Worm (Caenorhabditis elegans) whole organism, L3 larva: ENCODE measurements around the gene atf-4.

Source experiments
- R02D3.7 ChIP-seq: fragments of 150-350 bp; optimal IDR thresholded peaks from 2 replicates; lab custom pipeline; 2014; ENCODE audit warnings: missing biosample characterization, missing genetic modification characterization
- ZK546.5 ChIP-seq: sonication (generic microtip); optimal IDR thresholded peaks from 2 replicates; lab custom pipeline; 2017; ENCODE audit warnings: missing biosample characterization, missing genetic modification characterization
- aly-2 ChIP-seq: fragments of 150-350 bp; optimal IDR thresholded peaks from 2 replicates; lab custom pipeline; 2014; ENCODE audit warnings: missing biosample characterization, missing genetic modification characterization
- ama-1 ChIP-seq: fragments of 150-350 bp; optimal IDR thresholded peaks from 2 replicates; lab custom pipeline; 2018
- ceh-16 ChIP-seq: sonication (generic microtip); optimal IDR thresholded peaks from 2 replicates; lab custom pipeline; 2017; ENCODE audit warnings: missing biosample characterization, missing genetic modification characterization
- ceh-28 ChIP-seq: fragments of 150-350 bp; optimal IDR thresholded peaks from 2 replicates; lab custom pipeline; 2014; ENCODE audit warnings: missing biosample characterization, missing genetic modification reagents, missing genetic modification characterization
- ceh-82 ChIP-seq: fragments of 150-350 bp; optimal IDR thresholded peaks from 2 replicates; lab custom pipeline; 2014; ENCODE audit warnings: missing biosample characterization, missing genetic modification characterization
- ceh-9 ChIP-seq: sonication (generic microtip); optimal IDR thresholded peaks from 2 replicates; lab custom pipeline; 2018; ENCODE audit warnings: missing biosample characterization, missing genetic modification characterization
- daf-12 ChIP-seq: fragments of 150-350 bp; optimal IDR thresholded peaks from 2 replicates; lab custom pipeline; 2014; ENCODE audit warnings: missing biosample characterization, missing genetic modification reagents, missing genetic modification characterization
- egl-27 ChIP-seq: sonication (generic microtip); optimal IDR thresholded peaks from 4 replicates; lab custom pipeline; 2017; ENCODE audit warnings: missing biosample characterization, missing genetic modification reagents, missing genetic modification characterization
- egl-5 ChIP-seq: fragments of 150-350 bp; optimal IDR thresholded peaks from 2 replicates; lab custom pipeline; 2017; ENCODE audit warnings: missing biosample characterization, missing genetic modification reagents, missing genetic modification characterization, inconsistent platforms
- elt-1 ChIP-seq: fragments of 150-350 bp; optimal IDR thresholded peaks from 2 replicates; lab custom pipeline; 2014; ENCODE audit warnings: missing biosample characterization, missing genetic modification characterization
- elt-2 ChIP-seq: sonication (generic microtip); optimal IDR thresholded peaks from 2 replicates; lab custom pipeline; 2016; ENCODE audit warnings: missing genetic modification reagents, mild to moderate bottlenecking, missing genetic modification characterization, missing compliant biosample characterization
- elt-3 ChIP-seq, 3 experiments: fragments of 150-350 bp in 1 of 3; sonication (generic microtip) in 2 of 3; optimal IDR thresholded peaks; 2 replicates in 2 of 3; 4 replicates in 1 of 3; lab custom pipeline; 2014 to 2017; ENCODE audit warnings: missing biosample characterization in 3 of 3, missing genetic modification characterization in 3 of 3
- eor-1 ChIP-seq, 2 experiments: fragments of 150-350 bp; optimal IDR thresholded peaks; 2 replicates each; lab custom pipeline; 2014 to 2018; ENCODE audit warnings: missing biosample characterization in 2 of 2, missing genetic modification characterization in 2 of 2
- fkh-10 ChIP-seq: sonication (generic microtip); optimal IDR thresholded peaks from 2 replicates; lab custom pipeline; 2017; ENCODE audit warnings: missing biosample characterization, missing genetic modification reagents, missing genetic modification characterization
- fkh-2 ChIP-seq: fragments of 150-350 bp; optimal IDR thresholded peaks from 2 replicates; lab custom pipeline; 2014; ENCODE audit warnings: missing biosample characterization, missing genetic modification reagents, missing genetic modification characterization
- fos-1 ChIP-seq: fragments of 150-350 bp; optimal IDR thresholded peaks from 2 replicates; lab custom pipeline; 2014; ENCODE audit warnings: missing biosample characterization, missing genetic modification characterization
- hmg-11 ChIP-seq: sonication (generic microtip); optimal IDR thresholded peaks from 2 replicates; lab custom pipeline; 2016; ENCODE audit warnings: missing genetic modification characterization, missing compliant biosample characterization
- jun-1 ChIP-seq: fragments of 150-350 bp; optimal IDR thresholded peaks from 2 replicates; lab custom pipeline; 2014; ENCODE audit warnings: missing biosample characterization, missing genetic modification reagents, missing genetic modification characterization
- lin-15B ChIP-seq: fragments of 150-350 bp; optimal IDR thresholded peaks from 2 replicates; lab custom pipeline; 2014; ENCODE audit warnings: missing biosample characterization, missing genetic modification characterization
- lin-39 ChIP-seq: fragments of 150-350 bp; optimal IDR thresholded peaks from 2 replicates; lab custom pipeline; 2018; ENCODE audit warnings: missing biosample characterization, missing genetic modification reagents, missing genetic modification characterization
- lsy-12 ChIP-seq: sonication (generic microtip); optimal IDR thresholded peaks from 2 replicates; lab custom pipeline; 2016; ENCODE audit warnings: mild to moderate bottlenecking, missing genetic modification characterization, missing compliant biosample characterization
- mdl-1 ChIP-seq: fragments of 150-350 bp; optimal IDR thresholded peaks from 2 replicates; lab custom pipeline; 2014; ENCODE audit warnings: missing biosample characterization, missing genetic modification characterization
- mml-1 ChIP-seq: fragments of 150-350 bp; sonication (generic microtip); optimal IDR thresholded peaks from 3 replicates; lab custom pipeline; 2014; ENCODE audit warnings: missing biosample characterization, missing genetic modification characterization
- nfya-1 ChIP-seq: sonication (generic microtip); optimal IDR thresholded peaks from 2 replicates; lab custom pipeline; 2017; ENCODE audit warnings: missing genetic modification characterization, mild to moderate bottlenecking, missing compliant biosample characterization, antibody characterized with exemption, moderate library complexity; ENCODE audit not compliant: insufficient read depth
- nhr-11 ChIP-seq: fragments of 150-350 bp; optimal IDR thresholded peaks from 2 replicates; lab custom pipeline; 2014; ENCODE audit warnings: missing biosample characterization, missing genetic modification characterization
- nhr-12 ChIP-seq: fragments of 150-350 bp; optimal IDR thresholded peaks from 2 replicates; lab custom pipeline; 2014; ENCODE audit warnings: missing biosample characterization, missing genetic modification characterization
- nhr-23 ChIP-seq: fragments of 150-350 bp; optimal IDR thresholded peaks from 2 replicates; lab custom pipeline; 2014; ENCODE audit warnings: missing biosample characterization, missing genetic modification reagents, missing genetic modification characterization
- nhr-237 ChIP-seq: fragments of 150-350 bp; optimal IDR thresholded peaks from 2 replicates; lab custom pipeline; 2014; ENCODE audit warnings: missing biosample characterization, missing genetic modification characterization
- nhr-25 ChIP-seq: sonication (generic microtip); optimal IDR thresholded peaks from 2 replicates; lab custom pipeline; 2017; ENCODE audit warnings: missing biosample characterization, missing genetic modification characterization
- nhr-28 ChIP-seq: fragments of 150-350 bp; optimal IDR thresholded peaks from 2 replicates; lab custom pipeline; 2014; ENCODE audit warnings: missing biosample characterization, missing genetic modification characterization
- nhr-43 ChIP-seq: sonication (generic microtip); optimal IDR thresholded peaks from 2 replicates; lab custom pipeline; 2016; ENCODE audit warnings: mild to moderate bottlenecking, missing genetic modification characterization, missing compliant biosample characterization; ENCODE audit not compliant: poor library complexity, severe bottlenecking
- nhr-67 ChIP-seq: fragments of 150-350 bp; optimal IDR thresholded peaks from 2 replicates; lab custom pipeline; 2014; ENCODE audit warnings: missing biosample characterization, missing genetic modification characterization
- nhr-76 ChIP-seq: fragments of 150-350 bp; sonication (generic microtip); optimal IDR thresholded peaks from 5 replicates; lab custom pipeline; 2014; ENCODE audit warnings: missing biosample characterization, missing genetic modification characterization
- nhr-77 ChIP-seq: fragments of 150-350 bp; optimal IDR thresholded peaks from 2 replicates; lab custom pipeline; 2014; ENCODE audit warnings: missing biosample characterization, missing genetic modification characterization
- pha-4 ChIP-seq: fragments of 150-350 bp; optimal IDR thresholded peaks from 2 replicates; lab custom pipeline; 2014; ENCODE audit warnings: missing biosample characterization, missing genetic modification reagents, missing genetic modification characterization
- pqm-1 ChIP-seq: fragments of 150-350 bp; optimal IDR thresholded peaks from 2 replicates; lab custom pipeline; 2017; ENCODE audit warnings: missing biosample characterization, missing genetic modification characterization, inconsistent platforms
- sea-2 ChIP-seq: fragments of 150-350 bp; sonication (generic microtip); optimal IDR thresholded peaks from 4 replicates; lab custom pipeline; 2014; ENCODE audit warnings: missing biosample characterization, missing genetic modification reagents, missing genetic modification characterization
- skn-1 ChIP-seq: fragments of 150-350 bp; optimal IDR thresholded peaks from 2 replicates; lab custom pipeline; 2014; ENCODE audit warnings: missing biosample characterization, missing genetic modification characterization
- snpc-4 ChIP-seq: fragments of 150-350 bp; optimal IDR thresholded peaks from 2 replicates; lab custom pipeline; 2014; ENCODE audit warnings: missing biosample characterization, missing genetic modification characterization
- tbx-2 ChIP-seq: sonication (generic microtip); optimal IDR thresholded peaks from 2 replicates; lab custom pipeline; 2016; ENCODE audit warnings: mild to moderate bottlenecking, missing genetic modification characterization, missing compliant biosample characterization
- unc-39 ChIP-seq: sonication (generic microtip); optimal IDR thresholded peaks from 4 replicates; lab custom pipeline; 2017; ENCODE audit warnings: missing biosample characterization, missing genetic modification characterization
- unc-62 ChIP-seq: fragments of 150-350 bp; sonication (generic microtip); optimal IDR thresholded peaks from 4 replicates; lab custom pipeline; 2014; ENCODE audit warnings: missing biosample characterization, missing genetic modification reagents, missing genetic modification characterization
- zag-1 ChIP-seq: fragments of 150-350 bp; optimal IDR thresholded peaks from 2 replicates; lab custom pipeline; 2014; ENCODE audit warnings: missing biosample characterization, missing genetic modification characterization
- ztf-11 ChIP-seq: fragments of 150-350 bp; optimal IDR thresholded peaks from 2 replicates; lab custom pipeline; 2014; ENCODE audit warnings: missing biosample characterization, missing genetic modification characterization
- ztf-4 ChIP-seq: fragments of 150-350 bp; optimal IDR thresholded peaks from 2 replicates; lab custom pipeline; 2014; ENCODE audit warnings: missing biosample characterization, missing genetic modification characterization

atf-4 gene

ce11 chrX:14810718-14811117 lies at the start of gene atf-4:
Gene atf-4, minus strand, starts transcription at chrX:14810810.
- TF ChIP-seq daf-12 (tag; lab: Kevin White, UChicago), result no peak
- TF ChIP-seq R02D3.7 (tag; lab: Kevin White, UChicago), result no peak
- no peak for TF ChIP-seq ceh-16
- TF ChIP-seq nhr-43 (tag; lab: Kevin White, UChicago), result peak; percentile 78
- TF ChIP-seq jun-1, result peak; percentile 54
- no peak for TF ChIP-seq fkh-10
- TF ChIP-seq fkh-2 (tag; lab: Kevin White, UChicago), result no peak
- TF ChIP-seq nfya-1 (tag; lab: Kevin White, UChicago), result peak; percentile 74
- peak; percentile 54 for TF ChIP-seq pha-4
- no peak for TF ChIP-seq ama-1 (lab: Kevin White, UChicago)
- TF ChIP-seq nhr-76, result no peak
- no peak for TF ChIP-seq zag-1 (tag; lab: Kevin White, UChicago)
- no peak for TF ChIP-seq nhr-28 (tag; lab: Kevin White, UChicago)
- TF ChIP-seq lin-39 (tag; lab: Kevin White, UChicago), result peak; percentile 41
- TF ChIP-seq fos-1, result no peak
- TF ChIP-seq elt-3 (tag; optimal IDR thresholded peaks at IDR 0.05; lab: Kevin White, UChicago), result no peak
- no peak for TF ChIP-seq unc-39 (tag; lab: Kevin White, UChicago)
- no peak for TF ChIP-seq ZK546.5
- peak; percentile 69 for TF ChIP-seq egl-5 (tag; lab: Kevin White, UChicago)
- no peak for TF ChIP-seq ceh-9
- no peak for TF ChIP-seq sea-2 (GFP tag; lab: Kevin White, UChicago)
- TF ChIP-seq elt-2 (tag; lab: Kevin White, UChicago), result peak; percentile 71
- TF ChIP-seq lin-15B (tag; lab: Kevin White, UChicago), result no peak
- peak; percentile 6 for TF ChIP-seq nhr-11 (tag; lab: Kevin White, UChicago)
- no peak for TF ChIP-seq nhr-12 (tag; lab: Kevin White, UChicago)
- TF ChIP-seq ztf-4, result no peak
- TF ChIP-seq egl-27, result no peak
- peak; percentile 62 for TF ChIP-seq pqm-1
- peak; percentile 87 for TF ChIP-seq ceh-28 (tag; lab: Kevin White, UChicago)
- TF ChIP-seq hmg-11 (tag; lab: Kevin White, UChicago), result peak; percentile 78
- no peak for TF ChIP-seq tbx-2 (tag; lab: Kevin White, UChicago)
- no peak for TF ChIP-seq lsy-12 (tag; lab: Kevin White, UChicago)
- no peak for TF ChIP-seq nhr-237 (tag; lab: Kevin White, UChicago)
- TF ChIP-seq mml-1 (tag; lab: Kevin White, UChicago), result no peak
- no peak for TF ChIP-seq aly-2 (tag; lab: Kevin White, UChicago)
- peak; percentile 55 for TF ChIP-seq nhr-25 (tag; lab: Kevin White, UChicago)
- no peak for TF ChIP-seq ceh-82 (tag; lab: Kevin White, UChicago)
- TF ChIP-seq unc-62, result no peak
- no peak for TF ChIP-seq nhr-67
- peak; percentile 62 for TF ChIP-seq nhr-23
- TF ChIP-seq ztf-11 (tag; lab: Kevin White, UChicago), result no peak
- TF ChIP-seq snpc-4 (tag; lab: Kevin White, UChicago), result peak; percentile 22
- TF ChIP-seq nhr-77, result no peak
- TF ChIP-seq elt-1, result no peak
- TF ChIP-seq mdl-1 (tag; lab: Kevin White, UChicago), result peak; percentile 75
- TF ChIP-seq skn-1 (tag; lab: Kevin White, UChicago), result no peak
- no peak for TF ChIP-seq eor-1 (tag; optimal IDR thresholded peaks at IDR 0.05; lab: Kevin White, UChicago)

ce11 chrX:14853712-14854217 lies 43.2 kb upstream of the atf-4 start, which contains the start of the genes C27C12.1 and C27C12.4:
Gene C27C12.1, minus strand, starts transcription at chrX:14853762.
Gene C27C12.4, plus strand, starts transcription at chrX:14854086.
- TF ChIP-seq unc-39 (tag; lab: Kevin White, UChicago) (no peak), lin-39 (tag; lab: Kevin White, UChicago) (peak; percentile 82), egl-27 (peak; percentile 14), nhr-237 (tag; lab: Kevin White, UChicago) (no peak), pha-4 (peak; percentile 95), elt-3 (tag; optimal IDR thresholded peaks at IDR 0.05; lab: Kevin White, UChicago) (no peak), egl-5 (tag; lab: Kevin White, UChicago) (peak; percentile 51), ceh-28 (tag; lab: Kevin White, UChicago) (peak; percentile 82), elt-1 (peak; percentile 35), tbx-2 (tag; lab: Kevin White, UChicago) (peak; percentile 78), ZK546.5 (no peak), hmg-11 (tag; lab: Kevin White, UChicago) (peak; percentile 95), nhr-28 (tag; lab: Kevin White, UChicago) (no peak), fkh-10 (peak; percentile 67), skn-1 (tag; lab: Kevin White, UChicago) (peak; percentile 87), ztf-4 (peak; percentile 34), nhr-23 (peak; percentile 93), fos-1 (no peak), sea-2 (GFP tag; lab: Kevin White, UChicago) (no peak), unc-62 (no peak), nhr-77 (no peak), lsy-12 (tag; lab: Kevin White, UChicago) (peak; percentile 57), ceh-16 (no peak), nhr-67 (no peak), aly-2 (tag; lab: Kevin White, UChicago) (no peak), eor-1 (tag; optimal IDR thresholded peaks at IDR 0.05; lab: Kevin White, UChicago) (no peak), nhr-76 (no peak), ztf-11 (tag; lab: Kevin White, UChicago) (no peak), nhr-11 (tag; lab: Kevin White, UChicago) (peak; percentile 20), pqm-1 (no peak), lin-15B (tag; lab: Kevin White, UChicago) (peak; percentile 87), nfya-1 (tag; lab: Kevin White, UChicago) (peak; percentile 90), nhr-43 (tag; lab: Kevin White, UChicago) (peak; percentile 85), mml-1 (tag; lab: Kevin White, UChicago) (no peak), fkh-2 (tag; lab: Kevin White, UChicago) (peak; percentile 22), nhr-25 (tag; lab: Kevin White, UChicago) (peak; percentile 91), nhr-12 (tag; lab: Kevin White, UChicago) (no peak)
